Worm (Caenorhabditis elegans): ENCODE measurements around the gene deg-1.

deg-1 gene

DNA sequence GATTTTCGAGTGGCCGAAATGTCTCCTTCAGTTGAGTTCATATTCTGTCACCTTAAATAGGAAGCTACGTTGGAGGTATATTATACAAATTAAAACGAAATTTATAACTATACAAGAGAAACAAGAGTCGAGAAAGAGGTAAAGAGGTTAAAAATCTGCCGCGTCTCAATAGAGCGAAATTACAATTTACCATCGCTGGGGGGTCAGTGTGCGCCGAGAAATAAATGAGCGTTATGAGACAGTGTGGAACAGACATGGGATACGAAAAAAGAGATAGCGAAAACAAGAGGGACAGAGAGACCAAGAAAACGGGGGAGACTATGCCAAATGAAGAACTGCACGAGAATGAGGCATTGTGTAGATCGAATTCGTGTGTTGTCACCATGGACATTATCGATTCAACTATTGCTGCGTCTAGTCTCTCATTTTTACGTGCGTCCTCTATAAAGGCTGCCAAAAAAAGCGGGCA lies 35.0 kb downstream of the deg-1 start, which contains the start of gene ZK154.5:
ZK154.5 (minus strand) TSS at position 51 of the 469 bp plus-strand sequence.
- peak in 1 of 2 experiments; percentile 43 for TF ChIP-seq mdl-1 (tag; optimal IDR thresholded peaks at IDR 0.05)
- no peak for TF ChIP-seq lir-3 (tag; optimal IDR thresholded peaks at IDR 0.05)
- no peak for TF ChIP-seq zfp-3 (GFP tag; conservative IDR thresholded peaks at IDR 0.05)
- TF ChIP-seq dve-1 (tag; optimal IDR thresholded peaks at IDR 0.05; ENCODE audit: insufficient read depth), result peak; percentile 62
- TF ChIP-seq daf-16 (GFP tag; optimal IDR thresholded peaks at IDR 0.05), result no peak
- TF ChIP-seq daf-16 (tag; optimal IDR thresholded peaks at IDR 0.05), result peak; percentile 53
- TF ChIP-seq T26A8.4 (GFP tag; IDR thresholded peaks at IDR 0.05), result peak; percentile 45; the same call in 1 of the 2 replicates
- no peak for TF ChIP-seq nhr-111 (GFP tag; optimal IDR thresholded peaks at IDR 0.05)
- TF ChIP-seq mes-2 (tag; optimal IDR thresholded peaks at IDR 0.05; ENCODE audit: poor library complexity, severe bottlenecking), result peak; percentile 24
- peak; percentile 58 for TF ChIP-seq hlh-30 (tag; optimal IDR thresholded peaks at IDR 0.05; ENCODE audit: insufficient read depth)
- TF ChIP-seq zfp-2 (tag; optimal IDR thresholded peaks at IDR 0.05), result no peak
- no peak for TF ChIP-seq ztf-11 (tag; optimal IDR thresholded peaks at IDR 0.05)
- TF ChIP-seq Y105C5A.15 (GFP tag; IDR thresholded peaks at IDR 0.05), result no peak
- peak; percentile 60 for TF ChIP-seq mep-1 (tag; optimal IDR thresholded peaks at IDR 0.05)
- no peak for TF ChIP-seq mdt-29 (GFP tag; IDR thresholded peaks at IDR 0.05)
- peak; percentile 10 for TF ChIP-seq ceh-28 (tag; optimal IDR thresholded peaks at IDR 0.05)
- TF ChIP-seq snpc-1.2 (GFP tag; IDR thresholded peaks at IDR 0.05), result no peak
- peak; percentile 43 for TF ChIP-seq mxl-3 (GFP tag; optimal IDR thresholded peaks at IDR 0.05)
- TF ChIP-seq dpl-1 (GFP tag; optimal IDR thresholded peaks at IDR 0.05), result peak; percentile 53
- TF ChIP-seq dmd-9 (GFP tag; IDR thresholded peaks at IDR 0.05), result no peak
- TF ChIP-seq lsy-2 (tag; optimal IDR thresholded peaks at IDR 0.05), result peak in 1 of 2 experiments; percentile 34
- TF ChIP-seq rbr-2 (tag; optimal IDR thresholded peaks at IDR 0.05), result peak; percentile 41
- TF ChIP-seq F49E8.2 (tag; optimal IDR thresholded peaks at IDR 0.05; ENCODE audit: borderline replicate concordance), result no peak
- TF ChIP-seq ztf-7 (tag; optimal IDR thresholded peaks at IDR 0.05), result peak; percentile 3
- 0 out of 2 replicates have a peak, but pooled peaks have one; percentile 16 for TF ChIP-seq ctbp-1 (GFP tag; IDR thresholded peaks at IDR 0.05)
- TF ChIP-seq hif-1 (tag; optimal IDR thresholded peaks at IDR 0.05), result peak in 1 of 2 experiments; percentile 18
- TF ChIP-seq gei-8 (GFP tag; optimal IDR thresholded peaks at IDR 0.05), result no peak
- no peak for TF ChIP-seq nhr-10 (tag; optimal IDR thresholded peaks at IDR 0.05)
- no peak for TF ChIP-seq ceh-20 (GFP tag; IDR thresholded peaks at IDR 0.05)
- TF ChIP-seq F26F4.8 (GFP tag; conservative IDR thresholded peaks at IDR 0.05), result no peak
- no peak for TF ChIP-seq snpc-4 (tag; optimal IDR thresholded peaks at IDR 0.05)
- peak; percentile 1 for TF ChIP-seq nhr-48 (tag; optimal IDR thresholded peaks at IDR 0.05)
- TF ChIP-seq hlh-11 (tag; optimal IDR thresholded peaks at IDR 0.05), result peak; percentile 43
- TF ChIP-seq set-16 (GFP tag; IDR thresholded peaks at IDR 0.05), result no peak
- no peak for TF ChIP-seq tag-97 (GFP tag; IDR thresholded peaks at IDR 0.05)
- no peak for TF ChIP-seq madf-5 (GFP tag; IDR thresholded peaks at IDR 0.05)
- no peak for TF ChIP-seq lin-15B (tag; optimal IDR thresholded peaks at IDR 0.05)
- TF ChIP-seq F37D6.2 (tag; optimal IDR thresholded peaks at IDR 0.05), result no peak
- no peak; the same call in 1 of the 2 replicates for TF ChIP-seq lin-38 (GFP tag; IDR thresholded peaks at IDR 0.05)
- TF ChIP-seq pha-4 (GFP tag; IDR thresholded peaks at IDR 0.05), result no peak
- TF ChIP-seq pha-4 (tag; optimal IDR thresholded peaks at IDR 0.05), result peak; percentile 42
- TF ChIP-seq zag-1 (tag; optimal IDR thresholded peaks at IDR 0.05), result no peak
- TF ChIP-seq Y75B8A.6 (GFP tag; IDR thresholded peaks at IDR 0.05), result no peak
- no peak for TF ChIP-seq nhr-102 (tag; optimal IDR thresholded peaks at IDR 0.05)
- no peak for TF ChIP-seq spr-1 (tag; optimal IDR thresholded peaks at IDR 0.05)
- peak; percentile 20 for TF ChIP-seq nhr-28 (tag; optimal IDR thresholded peaks at IDR 0.05)
- no peak for TF ChIP-seq jun-1 (tag; optimal IDR thresholded peaks at IDR 0.05)
- no peak for TF ChIP-seq daf-19 (GFP tag; conservative IDR thresholded peaks at IDR 0.05)
- TF ChIP-seq dmd-8 (GFP tag; IDR thresholded peaks at IDR 0.05), result no peak
- TF ChIP-seq Y48G9A.11 (GFP tag; IDR thresholded peaks at IDR 0.05), result no peak
- no peak for TF ChIP-seq lin-39 (tag; optimal IDR thresholded peaks at IDR 0.05)
